Worm (Caenorhabditis elegans) whole organism, L4/young adult: Measurements from ENCODE around the gene dpy-27.

Experiments used
- W03F9.2 ChIP-seq: fragments of 150-350 bp; optimal IDR thresholded peaks from 2 replicates; lab custom pipeline; 2014; ENCODE audit warnings: missing biosample characterization, missing genetic modification characterization
- dao-5 ChIP-seq: sonication (generic microtip); optimal IDR thresholded peaks from 2 replicates; lab custom pipeline; 2016; ENCODE audit warnings: missing genotype, missing genetic modification characterization, moderate library complexity, missing compliant biosample characterization
- him-1 ChIP-seq: sonication (generic microtip); optimal IDR thresholded peaks from 2 replicates; lab custom pipeline; 2016; ENCODE audit warnings: missing genotype, missing genetic modification reagents, missing genetic modification characterization, missing compliant biosample characterization

DNA sequence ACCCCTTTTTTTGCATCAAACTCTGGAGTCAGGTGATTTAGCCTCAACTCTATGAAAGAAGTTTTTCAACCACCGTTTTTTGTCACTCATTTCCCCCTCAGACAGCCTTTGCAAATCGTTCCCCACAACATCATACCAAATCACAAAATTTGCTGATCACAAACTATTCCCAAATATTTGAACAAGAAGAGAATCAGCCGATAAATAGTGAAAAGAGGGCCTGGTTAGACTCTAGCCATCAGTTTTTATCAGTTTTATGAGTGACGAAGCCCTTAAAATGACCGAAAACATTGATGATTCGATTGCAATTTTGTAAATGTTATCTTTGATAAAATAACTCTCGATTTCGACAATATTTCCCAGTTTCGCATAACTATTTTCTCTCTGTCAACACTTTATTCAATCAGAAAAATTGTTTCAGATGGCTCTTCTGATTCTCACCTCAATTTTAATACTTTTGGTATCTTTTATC is 15.4 kb upstream of the dpy-27 start, which contains the start of gene cyp-25A2:
- no peak for TF ChIP-seq dao-5 (tag; lab: Kevin White, UChicago)
- TF ChIP-seq him-1, result no peak
- no peak for TF ChIP-seq W03F9.2
